Worm (Caenorhabditis elegans) whole organism, young adult: ENCODE results near the gene F11A5.18.

ENCODE experiments used
- B0261.1 ChIP-seq: sonication (generic microtip); optimal IDR thresholded peaks from 2 replicates; lab custom pipeline; 2016; ENCODE audit warnings: mild to moderate bottlenecking, missing genetic modification characterization, moderate library complexity, missing compliant biosample characterization
- B0336.3 ChIP-seq: fragments of 200-800 bp; sonication (Bioruptor generic); IDR thresholded peaks from 2 replicates; pipeline ENCODE4 v1.3.6; 2022; ENCODE audit warnings: missing genetic modification characterization, missing compliant biosample characterization
- D2030.7 ChIP-seq: fragments of 200-800 bp; sonication (Bioruptor generic); IDR thresholded peaks from 2 replicates; pipeline ENCODE4 v1.3.6; 2022; ENCODE audit warnings: missing genetic modification reagents, missing genetic modification characterization, missing compliant biosample characterization
- F22D6.2 ChIP-seq: sonication (generic microtip); optimal IDR thresholded peaks from 2 replicates; lab custom pipeline; 2016; ENCODE audit warnings: mild to moderate bottlenecking, missing genetic modification characterization, missing compliant biosample characterization
- F33H1.4 ChIP-seq: fragments of 200-800 bp; sonication (Bioruptor generic); IDR thresholded peaks from 2 replicates; pipeline ENCODE4 v1.3.6; 2022; ENCODE audit warnings: missing genetic modification reagents, missing genetic modification characterization, missing compliant biosample characterization
- F37B4.10 ChIP-seq: fragments of 200-800 bp; sonication (Bioruptor generic); IDR thresholded peaks from 2 replicates; pipeline ENCODE4 v1.3.6; 2022; ENCODE audit warnings: missing genetic modification characterization, missing compliant biosample characterization
- F57A8.1 ChIP-seq: fragments of 200-800 bp; sonication (Bioruptor generic); optimal IDR thresholded peaks from 2 replicates; lab custom pipeline; 2018; ENCODE audit warnings: mild to moderate bottlenecking, missing genetic modification characterization, moderate library complexity, missing compliant biosample characterization
- F57C9.4 ChIP-seq: sonication (generic microtip); optimal IDR thresholded peaks from 2 replicates; lab custom pipeline; 2017; ENCODE audit warnings: mild to moderate bottlenecking, missing genetic modification characterization, missing compliant biosample characterization
- K12H6.12 ChIP-seq: fragments of 200-800 bp; sonication (Bioruptor generic); optimal IDR thresholded peaks from 2 replicates; lab custom pipeline; 2018; ENCODE audit warnings: mild to moderate bottlenecking, missing genetic modification characterization, missing compliant biosample characterization
- Y53G8AR.9 ChIP-seq: fragments of 200-800 bp; sonication (Bioruptor generic); conservative IDR thresholded peaks from 2 replicates; pipeline ENCODE4 v1.3.6; 2022; ENCODE audit warnings: missing genetic modification reagents, missing genetic modification characterization, missing compliant biosample characterization
- attf-5 ChIP-seq: fragments of 200-800 bp; sonication (Bioruptor generic); optimal IDR thresholded peaks from 2 replicates; lab custom pipeline; 2018; ENCODE audit warnings: mild to moderate bottlenecking, missing genetic modification characterization, missing compliant biosample characterization
- bed-1 ChIP-seq: fragments of 200-800 bp; sonication (Bioruptor generic); IDR thresholded peaks from 2 replicates; pipeline ENCODE4 v1.3.6; 2022; ENCODE audit warnings: missing genetic modification reagents, missing genetic modification characterization, missing compliant biosample characterization
- chd-7 ChIP-seq: sonication (generic microtip); optimal IDR thresholded peaks from 2 replicates; lab custom pipeline; 2016; ENCODE audit warnings: mild to moderate bottlenecking, missing genetic modification characterization, moderate library complexity, missing compliant biosample characterization
- die-1 ChIP-seq: sonication (generic microtip); optimal IDR thresholded peaks from 2 replicates; lab custom pipeline; 2016; ENCODE audit warnings: missing genotype, mild to moderate bottlenecking, missing genetic modification characterization, missing compliant biosample characterization
- egrh-3 ChIP-seq: fragments of 200-800 bp; sonication (Bioruptor generic); IDR thresholded peaks from 2 replicates; pipeline ENCODE4 v1.3.6; 2022; ENCODE audit warnings: missing genetic modification reagents, missing genetic modification characterization, missing compliant biosample characterization
- gei-17 ChIP-seq: fragments of 200-800 bp; sonication (Bioruptor generic); optimal IDR thresholded peaks from 2 replicates; lab custom pipeline; 2018; ENCODE audit warnings: mild to moderate bottlenecking, missing genetic modification characterization, missing compliant biosample characterization
- hlh-12 ChIP-seq: sonication (generic microtip); optimal IDR thresholded peaks from 2 replicates; lab custom pipeline; 2016; ENCODE audit warnings: missing genetic modification characterization, missing compliant biosample characterization
- hlh-26 ChIP-seq: fragments of 200-800 bp; sonication (Bioruptor generic); conservative IDR thresholded peaks from 2 replicates; pipeline ENCODE4 v1.3.6; 2022; ENCODE audit warnings: missing genetic modification reagents, missing genetic modification characterization, missing compliant biosample characterization
- hmg-1.2 ChIP-seq: fragments of 200-800 bp; sonication (Bioruptor generic); IDR thresholded peaks from 2 replicates; pipeline ENCODE4 v1.3.6; 2022; ENCODE audit warnings: missing genetic modification reagents, missing genetic modification characterization, missing compliant biosample characterization
- let-526 ChIP-seq: fragments of 200-800 bp; sonication (Bioruptor generic); IDR thresholded peaks from 2 replicates; pipeline ENCODE4 v1.3.6; 2022; ENCODE audit warnings: missing genetic modification reagents, missing genetic modification characterization, missing compliant biosample characterization
- lin-26 ChIP-seq: fragments of 200-800 bp; sonication (Bioruptor generic); IDR thresholded peaks from 2 replicates; pipeline ENCODE4 v1.3.6; 2022; ENCODE audit warnings: missing genetic modification reagents, missing genetic modification characterization, missing compliant biosample characterization
- lin-35 ChIP-seq, 3 experiments: fragments of 150-350 bp in 2 of 3; sonication (generic microtip) in 1 of 3; optimal IDR thresholded peaks; 2 replicates each; lab custom pipeline; 2014 to 2018; ENCODE audit warnings: missing biosample characterization in 3 of 3, missing genetic modification characterization in 3 of 3, missing genetic modification reagents in 3 of 3
- lin-54 ChIP-seq: fragments of 200-800 bp; sonication (Bioruptor generic); optimal IDR thresholded peaks from 2 replicates; lab custom pipeline; 2018; ENCODE audit warnings: mild to moderate bottlenecking, missing genetic modification characterization, missing compliant biosample characterization
- lsl-1 ChIP-seq: fragments of 200-800 bp; sonication (Bioruptor generic); optimal IDR thresholded peaks from 2 replicates; lab custom pipeline; 2018; ENCODE audit warnings: mild to moderate bottlenecking, missing genetic modification characterization, moderate library complexity, missing compliant biosample characterization
- madf-8 ChIP-seq: fragments of 200-800 bp; sonication (Bioruptor generic); conservative IDR thresholded peaks from 2 replicates; pipeline ENCODE4 v1.3.6; 2022; ENCODE audit warnings: missing genetic modification reagents, missing genetic modification characterization, missing compliant biosample characterization
- nfya-1 ChIP-seq: sonication (generic microtip); optimal IDR thresholded peaks from 2 replicates; lab custom pipeline; 2017; ENCODE audit warnings: antibody characterized with exemption, missing compliant biosample characterization, missing genetic modification characterization, borderline replicate concordance; ENCODE audit not compliant: insufficient read depth
- nfyb-1 ChIP-seq: fragments of 200-800 bp; sonication (Bioruptor generic); IDR thresholded peaks from 2 replicates; pipeline ENCODE4 v1.3.6; 2022; ENCODE audit warnings: missing genetic modification reagents, missing genetic modification characterization, missing compliant biosample characterization
- nhr-179 ChIP-seq: sonication (generic microtip); optimal IDR thresholded peaks from 2 replicates; lab custom pipeline; 2016; ENCODE audit warnings: mild to moderate bottlenecking, missing genetic modification characterization, missing compliant biosample characterization
- nhr-80 ChIP-seq: sonication (generic microtip); optimal IDR thresholded peaks from 2 replicates; lab custom pipeline; 2016; ENCODE audit warnings: missing genetic modification characterization, missing compliant biosample characterization
- rcor-1 ChIP-seq: fragments of 200-800 bp; sonication (Bioruptor generic); IDR thresholded peaks from 2 replicates; pipeline ENCODE4 v1.3.6; 2022; ENCODE audit warnings: missing genetic modification reagents, missing genetic modification characterization, missing compliant biosample characterization
- snpc-1.3 ChIP-seq: sonication (generic microtip); optimal IDR thresholded peaks from 2 replicates; lab custom pipeline; 2017; ENCODE audit warnings: missing genetic modification characterization, mild to moderate bottlenecking, missing compliant biosample characterization, antibody characterized with exemption, moderate library complexity, missing genotype, missing genetic modification reagents; ENCODE audit not compliant: insufficient read depth
- sptf-2 ChIP-seq: fragments of 200-800 bp; sonication (Bioruptor generic); optimal IDR thresholded peaks from 2 replicates; lab custom pipeline; 2018; ENCODE audit warnings: mild to moderate bottlenecking, missing genetic modification characterization, missing compliant biosample characterization
- unc-62 ChIP-seq: fragments of 150-350 bp; optimal IDR thresholded peaks from 2 replicates; lab custom pipeline; 2014; ENCODE audit warnings: missing biosample characterization, missing genetic modification reagents, missing genetic modification characterization
- xnd-1 ChIP-seq: sonication (generic microtip); optimal IDR thresholded peaks from 2 replicates; lab custom pipeline; 2016; ENCODE audit warnings: missing genotype, missing genetic modification reagents, missing genetic modification characterization, missing compliant biosample characterization
- zfh-2 ChIP-seq: fragments of 200-800 bp; sonication (Bioruptor generic); conservative IDR thresholded peaks from 2 replicates; pipeline ENCODE4 v1.3.6; 2022; ENCODE audit warnings: missing genetic modification reagents, missing genetic modification characterization, missing compliant biosample characterization
- ztf-22 ChIP-seq: fragments of 200-800 bp; sonication (Bioruptor generic); optimal IDR thresholded peaks from 2 replicates; lab custom pipeline; 2018; ENCODE audit warnings: mild to moderate bottlenecking, missing genetic modification characterization, moderate library complexity, missing compliant biosample characterization

Gene F11A5.18

ce11 chrV:16225524-16226116 lies 22.9 kb downstream of the F11A5.18 start (continued):
- TF ChIP-seq chd-7 (tag; lab: Kevin White, UChicago) = no peak
- TF ChIP-seq madf-8 (GFP tag; lab: Robert Waterston, UW) = 0 out of 2 replicates have a peak, but pooled peaks have one; percentile 11
- TF ChIP-seq unc-62 = no peak
- TF ChIP-seq nfyb-1 = peak; percentile 42; the same call in 1 of the 2 replicates
- TF ChIP-seq F33H1.4 (GFP tag; lab: Robert Waterston, UW) = peak; percentile 14; the same call in 1 of the 2 replicates
- no peak for TF ChIP-seq sptf-2 (GFP tag; lab: Kevin White, UChicago)
- peak; percentile 24 for TF ChIP-seq xnd-1 (tag; lab: Kevin White, UChicago)
- TF ChIP-seq bed-1 (GFP tag; lab: Robert Waterston, UW) = no peak
- peak; percentile 16 for TF ChIP-seq lin-54 (GFP tag; lab: Kevin White, UChicago)
- TF ChIP-seq let-526 (GFP tag; lab: Robert Waterston, UW) = no peak
- no peak for TF ChIP-seq F22D6.2 (tag; lab: Kevin White, UChicago)
- TF ChIP-seq egrh-3 (GFP tag; lab: Robert Waterston, UW) = 0 out of 2 replicates have a peak, but pooled peaks have one; percentile 28
- 0 out of 2 replicates have a peak, but pooled peaks have one; percentile 44 for TF ChIP-seq Y53G8AR.9
- no peak for TF ChIP-seq attf-5 (GFP tag; lab: Kevin White, UChicago)
- peak; percentile 45 for TF ChIP-seq die-1
- 0 out of 2 replicates have a peak, but pooled peaks have one; percentile 20 for TF ChIP-seq zfh-2
- 0 out of 2 replicates have a peak, but pooled peaks have one; percentile 26 for TF ChIP-seq rcor-1 (GFP tag; lab: Robert Waterston, UW)
- no peak for TF ChIP-seq F57A8.1 (GFP tag; lab: Kevin White, UChicago)
- TF ChIP-seq nfya-1 (tag; lab: Kevin White, UChicago) = no peak
- no peak for TF ChIP-seq hlh-12 (tag; lab: Kevin White, UChicago)
- peak; percentile 82 for TF ChIP-seq lin-26 (GFP tag; lab: Robert Waterston, UW)
- peak; percentile 76 for TF ChIP-seq D2030.7
- TF ChIP-seq hmg-1.2 (GFP tag; lab: Robert Waterston, UW) = peak; percentile 91
- TF ChIP-seq, all 124 proteins: peak for 37

- TF ChIP-seq K12H6.12 = no peak
- no peak for TF ChIP-seq snpc-1.3
- TF ChIP-seq F33H1.4 (GFP tag; lab: Robert Waterston, UW) = no peak
- TF ChIP-seq nhr-80 (tag; lab: Kevin White, UChicago) = no peak
- TF ChIP-seq hlh-26 (GFP tag; lab: Robert Waterston, UW) = no peak
- no peak for TF ChIP-seq F37B4.10 (GFP tag; lab: Robert Waterston, UW)
- no peak for TF ChIP-seq nhr-179 (tag; lab: Kevin White, UChicago)
- TF ChIP-seq zfh-2 = no peak
- TF ChIP-seq hlh-12 (tag; lab: Kevin White, UChicago) = no peak
- TF ChIP-seq nfyb-1 = no peak
- no peak for TF ChIP-seq lin-35 (GFP tag; optimal IDR thresholded peaks at IDR 0.05; lab: Kevin White, UChicago)
- no peak for TF ChIP-seq B0336.3
- TF ChIP-seq gei-17 (GFP tag; lab: Kevin White, UChicago) = no peak
- no peak for TF ChIP-seq B0261.1 (tag; lab: Kevin White, UChicago)
- no peak for TF ChIP-seq let-526 (GFP tag; lab: Robert Waterston, UW)
- TF ChIP-seq ztf-22 = no peak
- no peak for TF ChIP-seq lsl-1 (GFP tag; lab: Kevin White, UChicago)
- TF ChIP-seq F57C9.4 (tag; lab: Kevin White, UChicago) = no peak
Measured at ce11 chrV:16226581-16226980, 23.9 kb downstream of the F11A5.18 start, which contains the start of gene F11A5.13. Gene F11A5.13, minus strand, starts transcription at chrV:16226681.
